Worm (Caenorhabditis elegans): ENCODE measurements around the gene C49G7.13.

C49G7.13 gene

DNA sequence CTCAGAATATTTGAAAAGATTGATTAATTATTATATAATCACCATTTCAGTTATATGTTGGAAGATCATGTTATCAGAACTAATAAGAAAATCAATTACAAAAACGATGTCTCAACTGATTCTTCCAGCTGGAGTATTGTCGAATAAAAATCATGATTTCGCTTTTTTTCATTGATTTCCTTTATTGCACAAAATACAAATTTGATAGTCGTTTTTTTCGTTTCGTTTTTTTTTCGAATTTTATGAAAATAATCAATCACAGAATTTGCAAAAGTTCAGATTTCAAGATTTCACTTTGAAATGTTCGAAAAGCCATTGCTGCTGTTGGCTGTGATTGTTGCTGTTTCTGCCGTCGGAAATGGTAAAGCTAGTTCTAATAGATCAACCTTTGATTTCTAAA, at the start of gene C49G7.13:
TSS of gene C49G7.13 (plus strand) at position 301 of the 400 bp plus-strand sequence.
- TF ChIP-seq zip-8 (tag; optimal IDR thresholded peaks at IDR 0.05) (no peak), cnd-1 (tag; optimal IDR thresholded peaks at IDR 0.05) (no peak), ces-1 (GFP tag; optimal IDR thresholded peaks at IDR 0.05) (no peak), unc-39 (tag; optimal IDR thresholded peaks at IDR 0.05) (no peak), lin-32 (GFP tag; optimal IDR thresholded peaks at IDR 0.05) (no peak), tbx-8 (GFP tag; optimal IDR thresholded peaks at IDR 0.05) (no peak), lsy-2 (tag; optimal IDR thresholded peaks at IDR 0.05) (no peak), ceh-39 (tag; optimal IDR thresholded peaks at IDR 0.05) (no peak), nhr-76 (tag; optimal IDR thresholded peaks at IDR 0.05) (no peak), ceh-43 (GFP tag; optimal IDR thresholded peaks at IDR 0.05) (no peak), blmp-1 (tag; optimal IDR thresholded peaks at IDR 0.05) (no peak), ceh-83 (GFP tag; optimal IDR thresholded peaks at IDR 0.05) (no peak), nhr-2 (tag; optimal IDR thresholded peaks at IDR 0.05) (no peak), nhr-237 (tag; optimal IDR thresholded peaks at IDR 0.05) (no peak), sptf-1 (tag; optimal IDR thresholded peaks at IDR 0.05) (no peak), mab-5 (tag; optimal IDR thresholded peaks at IDR 0.05) (no peak), sem-2 (GFP tag; optimal IDR thresholded peaks at IDR 0.05) (no peak)

DNA sequence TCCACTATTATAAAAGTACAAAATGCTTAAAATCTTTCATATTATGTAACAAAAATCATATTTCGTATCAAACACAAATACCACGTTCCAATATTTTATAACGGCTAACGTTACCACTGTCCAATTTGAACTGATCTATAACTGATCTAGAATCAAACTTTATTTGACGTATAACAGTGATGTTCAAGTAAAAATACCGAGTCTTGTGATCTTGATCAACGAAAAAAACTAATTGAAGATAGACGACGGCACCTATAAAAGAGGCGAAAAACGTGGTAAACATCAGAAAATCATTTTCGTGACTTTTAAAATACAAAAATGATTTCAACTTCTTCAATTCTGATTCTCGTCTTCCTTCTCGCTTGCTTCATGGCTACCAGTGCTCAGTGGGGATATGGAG, 48.3 kb upstream of the C49G7.13 start, which contains the start of gene nlp-28:
TSS of gene nlp-28 (plus strand) at position 285 of the 400 bp plus-strand sequence.
- TF ChIP-seq ztf-11 (tag; optimal IDR thresholded peaks at IDR 0.05) (no peak), ham-2 (GFP tag; optimal IDR thresholded peaks at IDR 0.05) (no peak), lin-13 (tag; optimal IDR thresholded peaks at IDR 0.05) (no peak), nhr-237 (tag; optimal IDR thresholded peaks at IDR 0.05) (no peak), zip-8 (tag; optimal IDR thresholded peaks at IDR 0.05) (no peak), nhr-28 (tag; optimal IDR thresholded peaks at IDR 0.05) (no peak), unc-62 (GFP tag; optimal IDR thresholded peaks at IDR 0.05) (no peak), tbx-8 (GFP tag; optimal IDR thresholded peaks at IDR 0.05) (no peak), nhr-12 (tag; optimal IDR thresholded peaks at IDR 0.05) (no peak), ceh-39 (tag; optimal IDR thresholded peaks at IDR 0.05) (no peak), mep-1 (tag; optimal IDR thresholded peaks at IDR 0.05) (no peak)

- TF ChIP-seq lin-32 (GFP tag; optimal IDR thresholded peaks at IDR 0.05) (no peak), nhr-2 (tag; optimal IDR thresholded peaks at IDR 0.05) (no peak)
Measured at ce11 chrV:3989070-3989469, 46.8 kb upstream of the C49G7.13 start, which contains the start of gene nlp-27. Gene nlp-27, plus strand, starts transcription at chrV:3989378.

DNA sequence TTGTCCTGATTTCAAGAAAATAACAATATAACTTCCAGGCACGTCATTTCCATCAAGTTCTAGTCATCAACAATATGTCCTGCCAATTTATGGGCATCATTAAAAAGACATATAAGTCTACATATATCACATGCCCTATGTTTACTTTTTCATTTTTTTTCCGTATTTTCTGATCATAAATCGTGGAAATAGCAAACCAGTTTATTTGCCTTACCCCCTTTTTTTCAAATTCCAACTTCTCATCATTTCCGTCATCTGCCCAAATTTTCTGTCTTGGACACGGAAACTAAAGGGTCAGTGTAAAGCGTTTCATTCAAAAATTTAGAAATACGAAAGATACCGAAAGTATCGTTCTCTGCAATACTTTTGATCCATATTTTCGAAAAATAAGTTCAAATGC, 43.6 kb upstream of the C49G7.13 start:
- TF ChIP-seq nhr-28 (tag; optimal IDR thresholded peaks at IDR 0.05): no peak
- no peak for TF ChIP-seq mls-2 (tag; optimal IDR thresholded peaks at IDR 0.05)
- TF ChIP-seq flh-1 (GFP tag; optimal IDR thresholded peaks at IDR 0.05): no peak
- TF ChIP-seq nhr-76 (tag; optimal IDR thresholded peaks at IDR 0.05): no peak
- no peak for TF ChIP-seq mab-5 (tag; optimal IDR thresholded peaks at IDR 0.05)
- no peak for TF ChIP-seq ceh-83 (GFP tag; optimal IDR thresholded peaks at IDR 0.05)
- no peak for TF ChIP-seq zip-8 (tag; optimal IDR thresholded peaks at IDR 0.05)
- TF ChIP-seq nhr-237 (tag; optimal IDR thresholded peaks at IDR 0.05): no peak
- TF ChIP-seq ztf-11 (tag; optimal IDR thresholded peaks at IDR 0.05): no peak
- TF ChIP-seq blmp-1 (tag; optimal IDR thresholded peaks at IDR 0.05): no peak
- no peak for TF ChIP-seq nhr-2 (tag; optimal IDR thresholded peaks at IDR 0.05)
- TF ChIP-seq sptf-1 (tag; optimal IDR thresholded peaks at IDR 0.05): no peak
- no peak for TF ChIP-seq mep-1 (tag; optimal IDR thresholded peaks at IDR 0.05)
- TF ChIP-seq drap-1 (GFP tag; optimal IDR thresholded peaks at IDR 0.05): no peak

DNA sequence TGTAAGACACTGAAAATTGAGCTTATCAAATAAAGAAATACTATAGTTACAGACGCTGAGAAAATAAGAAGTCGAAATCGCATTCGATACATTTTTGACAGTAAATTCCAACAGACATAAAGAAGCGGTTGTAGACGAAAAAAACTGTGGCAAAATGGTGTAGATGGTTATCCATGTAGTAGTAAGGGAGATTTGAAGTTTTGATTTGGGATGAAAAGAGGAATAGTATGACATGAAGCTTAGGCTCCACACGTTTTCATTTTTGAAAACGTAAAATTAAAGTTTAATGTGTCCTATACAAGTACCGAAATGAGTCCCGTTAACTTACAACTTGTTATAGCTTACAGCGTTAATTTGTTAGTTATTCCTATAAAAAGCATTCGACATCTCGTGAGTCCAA, 41.9 kb upstream of the C49G7.13 start, which contains the start of gene K09D9.9:
TSS of gene K09D9.9 (minus strand) at position 101 of the 400 bp plus-strand sequence.
- no peak for TF ChIP-seq bed-3 (GFP tag; optimal IDR thresholded peaks at IDR 0.05)
- no peak for TF ChIP-seq snpc-4 (tag; optimal IDR thresholded peaks at IDR 0.05)
- no peak for TF ChIP-seq lin-32 (GFP tag; optimal IDR thresholded peaks at IDR 0.05)
- TF ChIP-seq tbx-8 (GFP tag; optimal IDR thresholded peaks at IDR 0.05): no peak
- TF ChIP-seq M03D4.4 (tag; optimal IDR thresholded peaks at IDR 0.05): no peak
- TF ChIP-seq sptf-1 (tag; optimal IDR thresholded peaks at IDR 0.05): no peak
- TF ChIP-seq lsy-2 (tag; optimal IDR thresholded peaks at IDR 0.05): no peak
- TF ChIP-seq lin-13 (tag; optimal IDR thresholded peaks at IDR 0.05): no peak
- no peak for TF ChIP-seq unc-62 (GFP tag; optimal IDR thresholded peaks at IDR 0.05)
- TF ChIP-seq drap-1 (GFP tag; optimal IDR thresholded peaks at IDR 0.05): no peak
- TF ChIP-seq blmp-1 (tag; optimal IDR thresholded peaks at IDR 0.05): no peak
- TF ChIP-seq ceh-83 (GFP tag; optimal IDR thresholded peaks at IDR 0.05): no peak
- TF ChIP-seq ztf-11 (tag; optimal IDR thresholded peaks at IDR 0.05): no peak
- no peak for TF ChIP-seq unc-120 (tag; optimal IDR thresholded peaks at IDR 0.05; ENCODE audit: poor library complexity, severe bottlenecking)
- TF ChIP-seq mab-5 (tag; optimal IDR thresholded peaks at IDR 0.05): no peak
- no peak for TF ChIP-seq elt-1 (tag; optimal IDR thresholded peaks at IDR 0.05; ENCODE audit: borderline replicate concordance, insufficient read depth)

Data from whole organism, mixed stage, embryonic.